Fruit fly (Drosophila melanogaster) whole organism, wandering third instar larva: ENCODE results near the gene CG11537.

Experiments
- Abd-B ChIP-seq: fragments of >200 bp; optimal IDR thresholded peaks from 2 replicates; lab custom pipeline; 2017; ENCODE audit warnings: missing biosample characterization, missing genetic modification characterization
- CrebA ChIP-seq: fragments of 200-800 bp; sonication (Bioruptor generic); optimal IDR thresholded peaks from 2 replicates; lab custom pipeline; 2016; ENCODE audit warnings: missing biosample characterization, mild to moderate bottlenecking, missing genetic modification characterization, borderline replicate concordance
- Dif ChIP-seq: fragments of 200-275, 200-300 bp; sonication (Bioruptor generic); optimal IDR thresholded peaks from 2 replicates; lab custom pipeline; 2018; ENCODE audit warnings: missing biosample characterization, missing genetic modification characterization; ENCODE audit not compliant: partially characterized antibody
- HLH106 ChIP-seq: fragments of 200-800 bp; optimal IDR thresholded peaks from 3 replicates; lab custom pipeline; 2019; ENCODE audit warnings: missing biosample characterization, mild to moderate bottlenecking, missing genetic modification characterization, moderate library complexity
- Hnf4 ChIP-seq: fragments of 200-800 bp; sonication (Bioruptor generic); optimal IDR thresholded peaks from 2 replicates; lab custom pipeline; 2016; ENCODE audit warnings: missing biosample characterization, mild to moderate bottlenecking, missing genetic modification characterization
- Hr78 ChIP-seq: fragments of >200 bp; optimal IDR thresholded peaks from 2 replicates; lab custom pipeline; 2017; ENCODE audit warnings: missing biosample characterization, missing genetic modification characterization
- Hr83 ChIP-seq: fragments of 200-300 bp; sonication (Bioruptor generic); optimal IDR thresholded peaks from 2 replicates; lab custom pipeline; 2016; ENCODE audit warnings: missing biosample characterization, mild to moderate bottlenecking, missing genetic modification characterization, moderate library complexity; ENCODE audit not compliant: poor library complexity, severe bottlenecking
- Jra ChIP-seq: sonication (Bioruptor generic); optimal IDR thresholded peaks from 2 replicates; lab custom pipeline; 2016; ENCODE audit warnings: missing biosample characterization, missing genetic modification characterization
- Mio ChIP-seq: sonication (Bioruptor generic); optimal IDR thresholded peaks from 2 replicates; lab custom pipeline; 2016; ENCODE audit warnings: missing biosample characterization, missing genetic modification characterization
- OdsH ChIP-seq: fragments of 200-800 bp; sonication (Bioruptor generic); optimal IDR thresholded peaks from 2 replicates; lab custom pipeline; 2016; ENCODE audit warnings: missing biosample characterization, mild to moderate bottlenecking, missing genetic modification characterization
- Rel ChIP-seq, 2 experiments: fragments of 200-800 bp; sonication (Bioruptor generic) in 1 of 2; optimal IDR thresholded peaks; 2 replicates in 1 of 2; 3 replicates in 1 of 2; lab custom pipeline; 2016 to 2019; ENCODE audit warnings: mild to moderate bottlenecking in 2 of 2, missing biosample characterization in 2 of 2, missing genetic modification characterization in 2 of 2, moderate library complexity in 1 of 2
- Sp1 ChIP-seq: fragments of 200-800 bp; sonication (Bioruptor generic); optimal IDR thresholded peaks from 3 replicates; lab custom pipeline; 2019; ENCODE audit warnings: missing biosample characterization, mild to moderate bottlenecking, missing genetic modification characterization, moderate library complexity
- Vsx2 ChIP-seq: fragments of 200-300, 225-300 bp; sonication (Bioruptor generic); optimal IDR thresholded peaks from 2 replicates; lab custom pipeline; 2018; ENCODE audit warnings: missing biosample characterization, missing genetic modification characterization; ENCODE audit not compliant: partially characterized antibody
- br ChIP-seq: fragments of 200-800 bp; sonication (Bioruptor generic); optimal IDR thresholded peaks from 2 replicates; lab custom pipeline; 2016; ENCODE audit warnings: missing biosample characterization, missing genetic modification characterization
- dl ChIP-seq, 2 experiments: fragments of 175-275, 200-275 bp in 1 of 2; fragments of 200-275 bp in 1 of 2; sonication (Bioruptor generic); optimal IDR thresholded peaks; lab custom pipeline; 2018; ENCODE audit warnings: mild to moderate bottlenecking in 2 of 2, missing biosample characterization in 2 of 2, missing genetic modification characterization in 2 of 2, moderate library complexity in 2 of 2; ENCODE audit not compliant: partially characterized antibody in 2 of 2, insufficient read depth in 1 of 2
- dmrt93B ChIP-seq: fragments of 200-800 bp; sonication (Bioruptor generic); optimal IDR thresholded peaks from 2 replicates; lab custom pipeline; 2018; ENCODE audit warnings: missing biosample characterization, mild to moderate bottlenecking, missing genetic modification characterization
- dsf ChIP-seq: sonication (Bioruptor generic); optimal IDR thresholded peaks from 2 replicates; lab custom pipeline; 2016; ENCODE audit warnings: missing biosample characterization, missing genetic modification characterization, borderline replicate concordance
- ey ChIP-seq: fragments of 200-800 bp; sonication (Bioruptor generic); optimal IDR thresholded peaks from 2 replicates; lab custom pipeline; 2016; ENCODE audit warnings: missing biosample characterization, missing genetic modification characterization
- fru ChIP-seq: fragments of 200-800 bp; sonication (Bioruptor generic); optimal IDR thresholded peaks from 3 replicates; lab custom pipeline; 2016; ENCODE audit warnings: missing biosample characterization, mild to moderate bottlenecking, missing genetic modification characterization
- h ChIP-seq: fragments of 200-800 bp; sonication (Bioruptor generic); optimal IDR thresholded peaks from 3 replicates; lab custom pipeline; 2016; ENCODE audit warnings: missing biosample characterization, mild to moderate bottlenecking, missing genetic modification characterization
- jim ChIP-seq: fragments of 175-275, 200-325 bp; sonication (Bioruptor generic); optimal IDR thresholded peaks from 2 replicates; lab custom pipeline; 2016; ENCODE audit warnings: missing biosample characterization, mild to moderate bottlenecking, missing genetic modification characterization
- psq ChIP-seq: fragments of 200-800 bp; sonication (Bioruptor generic); optimal IDR thresholded peaks from 3 replicates; lab custom pipeline; 2017; ENCODE audit warnings: missing biosample characterization, mild to moderate bottlenecking, missing genetic modification characterization, moderate library complexity
- rgr ChIP-seq: fragments of 200-800 bp; sonication (Bioruptor generic); optimal IDR thresholded peaks from 3 replicates; lab custom pipeline; 2016; ENCODE audit warnings: missing biosample characterization, mild to moderate bottlenecking, missing genetic modification characterization
- sage ChIP-seq: fragments of 200-800 bp; sonication (Bioruptor generic); optimal IDR thresholded peaks from 2 replicates; lab custom pipeline; 2016; ENCODE audit warnings: missing biosample characterization, mild to moderate bottlenecking, missing genetic modification characterization
- sv ChIP-seq: fragments of 200-800 bp; sonication (Bioruptor generic); optimal IDR thresholded peaks from 3 replicates; lab custom pipeline; 2016; ENCODE audit warnings: missing biosample characterization, missing genetic modification characterization
- tai ChIP-seq: sonication (Bioruptor generic); optimal IDR thresholded peaks from 2 replicates; lab custom pipeline; 2016; ENCODE audit warnings: missing biosample characterization, missing genetic modification characterization
- usp ChIP-seq: fragments of >200 bp; optimal IDR thresholded peaks from 2 replicates; lab custom pipeline; 2017; ENCODE audit warnings: missing biosample characterization, missing genetic modification characterization

Gene CG11537

DNA sequence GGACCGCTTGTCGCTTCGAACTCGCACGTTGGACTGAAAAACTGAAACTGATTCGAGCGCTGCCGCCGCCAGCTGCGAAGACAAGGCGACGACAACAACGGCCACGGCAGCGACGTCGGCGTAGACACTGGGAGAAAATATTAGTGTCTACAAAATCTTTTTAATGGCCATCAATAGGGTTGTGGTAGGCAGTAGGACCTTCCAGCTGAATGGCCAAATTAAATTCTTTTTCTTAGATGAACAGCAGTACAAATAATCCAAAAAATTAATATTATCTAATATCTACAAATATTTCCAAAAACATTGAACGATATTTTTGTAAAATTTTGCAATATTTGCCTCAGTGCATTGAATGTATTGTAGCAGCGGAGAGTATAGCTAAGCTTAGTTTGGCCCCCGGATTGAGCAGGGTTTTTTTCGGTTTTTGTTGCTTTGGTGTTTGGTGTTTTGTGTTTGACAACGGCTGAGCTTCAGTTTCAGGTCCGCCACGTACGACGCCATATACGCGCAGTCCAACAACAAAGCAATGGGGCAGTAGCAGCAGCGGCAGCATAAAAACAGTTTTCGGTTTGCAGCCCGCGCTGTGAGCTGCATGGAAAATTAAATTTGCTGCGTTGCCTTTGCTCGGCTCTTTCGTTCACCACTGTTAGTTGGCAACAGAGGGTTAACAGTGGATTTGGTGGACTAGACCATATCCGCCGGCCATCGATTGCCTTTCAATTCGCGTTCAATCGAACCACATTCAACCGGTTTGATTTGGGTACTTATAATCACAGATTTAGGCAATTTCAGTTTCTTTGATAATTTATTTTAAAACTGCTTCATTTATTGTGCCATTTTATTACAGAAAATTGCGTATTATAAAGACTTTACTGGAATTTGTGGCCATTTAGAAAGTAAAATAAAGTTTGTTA, 36.1 kb downstream of the CG11537 start, which contains the start of gene Cht7 (continued):
- peak; percentile 83 for TF ChIP-seq HLH106 (tag; lab: Kevin White, UChicago)
- TF ChIP-seq Hr83 (GFP tag; lab: Kevin White, UChicago): no peak
- peak; percentile 47 for TF ChIP-seq Rel (GFP tag; optimal IDR thresholded peaks at IDR 0.05; lab: Kevin White, UChicago)
- peak; percentile 16 for TF ChIP-seq Rel (tag; optimal IDR thresholded peaks at IDR 0.05; lab: Kevin White, UChicago)
- no peak for TF ChIP-seq Hr78 (GFP tag; lab: Kevin White, UChicago)

DNA sequence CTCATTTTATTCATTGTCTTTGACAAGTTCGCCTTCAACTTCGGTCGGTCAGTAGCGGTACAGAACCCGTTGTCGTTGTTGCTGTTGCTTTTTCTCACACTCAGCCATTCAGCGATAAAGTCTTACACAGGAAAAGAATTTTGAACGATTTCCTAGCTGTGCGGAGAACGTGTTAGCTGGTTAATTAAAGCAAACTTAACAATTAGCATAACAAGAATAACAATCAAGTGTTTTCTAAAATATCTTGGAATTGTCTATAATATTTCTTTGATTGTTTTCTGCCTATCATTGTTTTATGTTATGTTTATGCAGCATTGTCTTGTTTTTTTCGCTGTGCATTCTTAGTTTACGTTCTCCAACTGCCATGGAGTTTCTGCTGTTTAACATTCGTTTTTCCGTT, 37.1 kb downstream of the CG11537 start:
- no peak for TF ChIP-seq dsf (GFP tag; lab: Kevin White, UChicago)
- no peak for TF ChIP-seq HLH106 (tag; lab: Kevin White, UChicago)
- TF ChIP-seq Hnf4 (GFP tag; lab: Kevin White, UChicago): no peak
- TF ChIP-seq sage (GFP tag; lab: Kevin White, UChicago): no peak
- no peak for TF ChIP-seq psq
- TF ChIP-seq tai (GFP tag; lab: Kevin White, UChicago): no peak
- TF ChIP-seq ey (GFP tag; lab: Kevin White, UChicago): no peak
- TF ChIP-seq Mio (GFP tag; lab: Kevin White, UChicago): no peak
- no peak for TF ChIP-seq rgr (GFP tag; lab: Kevin White, UChicago)
- no peak for TF ChIP-seq Rel (GFP tag; optimal IDR thresholded peaks at IDR 0.05; lab: Kevin White, UChicago)
- no peak for TF ChIP-seq Rel (tag; optimal IDR thresholded peaks at IDR 0.05; lab: Kevin White, UChicago)
- no peak for TF ChIP-seq Hr83 (GFP tag; lab: Kevin White, UChicago)
- no peak for TF ChIP-seq fru (GFP tag; lab: Kevin White, UChicago)
- no peak for TF ChIP-seq Jra
- TF ChIP-seq usp (GFP tag; lab: Kevin White, UChicago): no peak
- no peak for TF ChIP-seq br (GFP tag; lab: Kevin White, UChicago)
- TF ChIP-seq, all 38 proteins: peak for 0

- no peak for TF ChIP-seq CrebA
- no peak for TF ChIP-seq Hnf4 (GFP tag; lab: Kevin White, UChicago)
- no peak for TF ChIP-seq Hr83 (GFP tag; lab: Kevin White, UChicago)
- no peak for TF ChIP-seq h (GFP tag; lab: Kevin White, UChicago)
These were observed 37.7 kb downstream of the CG11537 start for dm6 chr3L:3105531-3105930.

- no peak for TF ChIP-seq Mio (GFP tag; lab: Kevin White, UChicago)
- TF ChIP-seq Vsx2 (GFP tag; lab: Kevin White, UChicago): no peak
- TF ChIP-seq sage (GFP tag; lab: Kevin White, UChicago): no peak
These were observed 40.7 kb downstream of the CG11537 start for dm6 chr3L:3102506-3103023.

DNA sequence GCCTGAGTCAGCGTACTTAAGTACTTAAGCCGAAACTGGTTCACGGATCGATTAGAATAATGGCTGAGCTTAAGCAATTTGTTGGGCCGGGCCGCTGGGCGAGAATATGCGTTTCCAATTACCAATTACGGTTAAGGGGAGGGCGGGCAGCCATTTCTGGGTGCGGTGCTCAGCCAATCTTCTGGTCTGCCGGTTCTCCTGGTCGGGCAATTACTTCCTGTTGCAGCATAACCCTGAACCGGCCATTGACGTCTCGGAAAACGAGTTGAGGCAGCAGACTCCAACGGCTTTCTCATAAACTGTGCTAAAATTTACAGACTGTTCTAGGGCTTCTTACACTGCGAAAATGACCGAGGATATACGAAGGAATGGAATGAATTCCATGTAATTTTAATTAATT, 42.1 kb downstream of the CG11537 start:
- no peak for TF ChIP-seq Abd-B (GFP tag; lab: Kevin White, UChicago)
- TF ChIP-seq Hr83 (GFP tag; lab: Kevin White, UChicago): no peak
- no peak for TF ChIP-seq sage (GFP tag; lab: Kevin White, UChicago)
- no peak for TF ChIP-seq dmrt93B (GFP tag; lab: Kevin White, UChicago)
- no peak for TF ChIP-seq Dif (GFP tag; lab: Kevin White, UChicago)
- TF ChIP-seq HLH106 (tag; lab: Kevin White, UChicago): no peak

- TF ChIP-seq OdsH (GFP tag; lab: Kevin White, UChicago) (no peak), Mio (GFP tag; lab: Kevin White, UChicago) (no peak), usp (GFP tag; lab: Kevin White, UChicago) (no peak), h (GFP tag; lab: Kevin White, UChicago) (no peak), Hr83 (GFP tag; lab: Kevin White, UChicago) (no peak), jim (no peak), Abd-B (GFP tag; lab: Kevin White, UChicago) (no peak), sv (GFP tag; lab: Kevin White, UChicago) (no peak), dl (GFP tag; optimal IDR thresholded peaks at IDR 0.05; lab: Kevin White, UChicago; ENCODE audit: insufficient read depth in 1 of 2, partially characterized antibody in 2 of 2) (no peak), CrebA (no peak), Sp1 (GFP tag; lab: Kevin White, UChicago) (no peak), br (GFP tag; lab: Kevin White, UChicago) (no peak), Hnf4 (GFP tag; lab: Kevin White, UChicago) (no peak)
These were observed 44.4 kb downstream of the CG11537 start for dm6 chr3L:3098778-3099429.
